Worm (Caenorhabditis elegans): ENCODE data around the gene egl-6.

- TF ChIP-seq ZK546.5 (tag; optimal IDR thresholded peaks at IDR 0.05), result no peak
- no peak for TF ChIP-seq nhr-21 (tag; optimal IDR thresholded peaks at IDR 0.05)
- no peak for TF ChIP-seq nhr-11 (tag; optimal IDR thresholded peaks at IDR 0.05)
- TF ChIP-seq ztf-11 (tag; optimal IDR thresholded peaks at IDR 0.05), result no peak
- no peak for TF ChIP-seq elt-1 (tag; optimal IDR thresholded peaks at IDR 0.05)
- TF ChIP-seq nhr-237 (tag; optimal IDR thresholded peaks at IDR 0.05), result no peak
- TF ChIP-seq unc-62 (GFP tag; optimal IDR thresholded peaks at IDR 0.05), result no peak
- no peak for TF ChIP-seq lsy-2 (tag; optimal IDR thresholded peaks at IDR 0.05)
Observed at ce11 chrX:5903896-5904295, 27.0 kb upstream of the egl-6 start.
